Worm (Caenorhabditis elegans): Measurements from ENCODE around the gene hlh-13.

DNA sequence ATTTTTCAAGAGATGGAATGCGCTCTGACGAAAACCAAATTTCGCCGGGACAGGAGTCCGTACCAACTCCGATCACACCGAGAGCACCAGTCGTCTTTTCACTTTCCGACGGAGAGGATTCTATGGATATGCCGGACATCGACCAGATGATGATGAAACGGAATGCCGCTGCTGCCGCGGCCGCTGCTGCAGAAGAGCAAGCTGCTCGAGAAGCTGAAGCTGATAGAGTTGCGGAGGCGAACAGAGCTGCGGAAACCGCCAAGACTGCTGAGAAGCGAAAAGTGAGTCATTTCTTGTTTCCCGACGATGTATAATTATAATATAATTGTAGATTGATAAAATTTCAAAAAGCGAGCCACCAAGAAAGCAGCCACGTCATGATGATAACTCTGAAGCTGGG lies 6.3 kb downstream of the hlh-13 start:
- TF ChIP-seq elt-2 (tag; optimal IDR thresholded peaks at IDR 0.05) (no peak), nhr-76 (tag; optimal IDR thresholded peaks at IDR 0.05) (no peak), nhr-71 (tag; optimal IDR thresholded peaks at IDR 0.05) (no peak), zag-1 (tag; optimal IDR thresholded peaks at IDR 0.05) (no peak), jun-1 (tag; optimal IDR thresholded peaks at IDR 0.05) (no peak), dsc-1 (tag; optimal IDR thresholded peaks at IDR 0.05) (no peak)

Measured in whole organism, L1 larva.